Worm (Caenorhabditis elegans): ENCODE measurements around the gene sma-1.

- TF ChIP-seq ztf-11 (tag; optimal IDR thresholded peaks at IDR 0.05) (no peak), lsy-2 (tag; optimal IDR thresholded peaks at IDR 0.05) (no peak), mab-5 (tag; optimal IDR thresholded peaks at IDR 0.05) (no peak)
These were observed 42.4 kb downstream of the sma-1 start for ce11 chrV:11941664-11942063.
